Worm (Caenorhabditis elegans): Measurements from ENCODE around the gene rga-3.

rga-3 gene

DNA sequence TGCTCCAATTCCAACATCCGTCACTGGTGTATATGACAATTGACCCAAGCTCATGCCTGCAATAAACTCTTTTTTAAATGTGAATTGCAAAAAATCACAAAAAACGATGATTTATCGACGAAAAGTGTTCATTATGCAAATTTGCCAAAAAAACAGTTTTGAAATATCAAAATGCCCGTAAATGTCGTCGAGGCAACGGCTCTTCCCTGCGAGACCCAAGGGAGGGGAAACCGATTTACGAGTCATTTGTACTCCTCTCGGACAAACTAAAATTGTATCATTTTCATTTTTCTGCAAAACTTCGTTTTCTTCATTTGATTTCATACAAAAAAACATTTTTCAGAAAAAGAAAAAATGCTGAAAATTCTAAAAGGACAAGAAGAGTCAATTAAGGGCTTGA is 33.2 kb upstream of the rga-3 start, which contains the start of the genes hmgs-1 and F25B4.4 (continued):
- TF ChIP-seq dsc-1 (tag; optimal IDR thresholded peaks at IDR 0.05) = peak; percentile 89
- TF ChIP-seq grh-1 (GFP tag; IDR thresholded peaks at IDR 0.05) = peak; percentile 75
- peak; percentile 84 for TF ChIP-seq skn-1 (tag; optimal IDR thresholded peaks at IDR 0.05)
- TF ChIP-seq ztf-11 (tag; optimal IDR thresholded peaks at IDR 0.05) = peak in 1 of 2 experiments; percentile 73
- no peak for TF ChIP-seq C34B4.2 (tag; optimal IDR thresholded peaks at IDR 0.05)
- TF ChIP-seq mab-9 (GFP tag; IDR thresholded peaks at IDR 0.05) = peak; percentile 72
- no peak for TF ChIP-seq tlp-1 (tag; optimal IDR thresholded peaks at IDR 0.05)
- peak in 1 of 2 experiments; percentile 28 for TF ChIP-seq egl-27 (tag; optimal IDR thresholded peaks at IDR 0.05)
- TF ChIP-seq unc-130 (tag; optimal IDR thresholded peaks at IDR 0.05) = peak; percentile 94
- no peak for TF ChIP-seq nhr-12 (tag; optimal IDR thresholded peaks at IDR 0.05)
- TF ChIP-seq aly-2 (tag; optimal IDR thresholded peaks at IDR 0.05) = peak; percentile 89
- TF ChIP-seq unc-98 (GFP tag; IDR thresholded peaks at IDR 0.05) = peak; percentile 28; the same call in 1 of the 2 replicates
- peak; percentile 90 for TF ChIP-seq C16A3.4 (tag; optimal IDR thresholded peaks at IDR 0.05)
- peak; percentile 91 for TF ChIP-seq nhr-77 (tag; optimal IDR thresholded peaks at IDR 0.05)
- peak; percentile 84 for TF ChIP-seq lin-39 (tag; optimal IDR thresholded peaks at IDR 0.05)
- peak; percentile 93 for TF ChIP-seq xbp-1 (tag; optimal IDR thresholded peaks at IDR 0.05)
- peak; percentile 82 for TF ChIP-seq pax-3 (tag; optimal IDR thresholded peaks at IDR 0.05)
- TF ChIP-seq lsy-2 (tag; optimal IDR thresholded peaks at IDR 0.05) = peak; percentile 93 to 95
- no peak for TF ChIP-seq efl-3 (GFP tag; optimal IDR thresholded peaks at IDR 0.05)
- TF ChIP-seq fkh-4 (tag; optimal IDR thresholded peaks at IDR 0.05; ENCODE audit: borderline replicate concordance) = peak; percentile 68
- peak; percentile 68 for TF ChIP-seq F16B12.6 (tag; optimal IDR thresholded peaks at IDR 0.05)
- peak in 4 of 6 experiments; percentile 20 to 89 (median 75) for TF ChIP-seq elt-3 (tag; optimal IDR thresholded peaks at IDR 0.05)
- TF ChIP-seq nhr-76 (tag; optimal IDR thresholded peaks at IDR 0.05) = no peak
- peak; percentile 84 for TF ChIP-seq fos-1 (tag; optimal IDR thresholded peaks at IDR 0.05)
- peak; percentile 84 to 86 (median 86) for TF ChIP-seq dpl-1 (GFP tag; optimal IDR thresholded peaks at IDR 0.05)
- TF ChIP-seq elt-2 (tag; optimal IDR thresholded peaks at IDR 0.05) = peak; percentile 25
- TF ChIP-seq snu-23 (GFP tag; optimal IDR thresholded peaks at IDR 0.05) = peak; percentile 96
- TF ChIP-seq snpc-4 (tag; optimal IDR thresholded peaks at IDR 0.05) = peak; percentile 71
- TF ChIP-seq pqm-1 (tag; optimal IDR thresholded peaks at IDR 0.05) = no peak
- peak; percentile 21 for TF ChIP-seq zag-1 (tag; optimal IDR thresholded peaks at IDR 0.05)
- no peak for TF ChIP-seq Y116A8C.19 (tag; optimal IDR thresholded peaks at IDR 0.05; ENCODE audit: borderline replicate concordance)
- TF ChIP-seq swsn-7 (tag; optimal IDR thresholded peaks at IDR 0.05) = peak; percentile 90
- no peak for TF ChIP-seq nhr-28 (tag; optimal IDR thresholded peaks at IDR 0.05)
- peak; percentile 94 for TF ChIP-seq rnt-1 (tag; optimal IDR thresholded peaks at IDR 0.05)
- peak; percentile 95 for TF ChIP-seq nhr-71 (tag; optimal IDR thresholded peaks at IDR 0.05)
- TF ChIP-seq hlh-17 (GFP tag; optimal IDR thresholded peaks at IDR 0.05; ENCODE audit: borderline replicate concordance) = no peak
- TF ChIP-seq nhr-237 (tag; optimal IDR thresholded peaks at IDR 0.05) = peak; percentile 65
- peak; percentile 84 for TF ChIP-seq nhr-11 (tag; optimal IDR thresholded peaks at IDR 0.05)
- TF ChIP-seq ama-1 (optimal IDR thresholded peaks at IDR 0.05) = peak; percentile 53
- no peak for TF ChIP-seq blmp-1 (tag; optimal IDR thresholded peaks at IDR 0.05)
- no peak for TF ChIP-seq ceh-63 (GFP tag; optimal IDR thresholded peaks at IDR 0.05)
- TF ChIP-seq alr-1 (tag; optimal IDR thresholded peaks at IDR 0.05; ENCODE audit: borderline replicate concordance) = no peak
- TF ChIP-seq ceh-8 (GFP tag; optimal IDR thresholded peaks at IDR 0.05) = peak; percentile 81
- peak; percentile 71 for TF ChIP-seq hpl-2 (GFP tag; optimal IDR thresholded peaks at IDR 0.05)
- TF ChIP-seq aha-1 (tag; optimal IDR thresholded peaks at IDR 0.05) = peak; percentile 28
- no peak for TF ChIP-seq ces-1 (GFP tag; optimal IDR thresholded peaks at IDR 0.05)
- peak; percentile 90 for TF ChIP-seq fkh-8 (tag; optimal IDR thresholded peaks at IDR 0.05)
- TF ChIP-seq lin-35 (GFP tag; optimal IDR thresholded peaks at IDR 0.05) = peak; percentile 89 to 93
- peak; percentile 46 for TF ChIP-seq ztf-4 (tag; optimal IDR thresholded peaks at IDR 0.05)
- peak; percentile 35 for TF ChIP-seq pag-3 (tag; optimal IDR thresholded peaks at IDR 0.05; ENCODE audit: borderline replicate concordance, insufficient read depth)
- TF ChIP-seq jun-1 (tag; optimal IDR thresholded peaks at IDR 0.05) = peak; percentile 91
- TF ChIP-seq nhr-47 (tag; optimal IDR thresholded peaks at IDR 0.05) = peak; percentile 94
- peak; percentile 92 for TF ChIP-seq lin-13 (GFP tag; optimal IDR thresholded peaks at IDR 0.05)

Measured in whole organism, L1 larva.